Fruit fly (Drosophila melanogaster) whole organism, wandering third instar larva: ENCODE measurements around the gene CG43880.

Experiments
- Abd-B ChIP-seq: fragments of >200 bp; optimal IDR thresholded peaks from 2 replicates; lab custom pipeline; 2017; ENCODE audit warnings: missing biosample characterization, missing genetic modification characterization
- CG32264 ChIP-seq: fragments of 200-800 bp; sonication (Bioruptor generic); optimal IDR thresholded peaks from 2 replicates; lab custom pipeline; 2016; ENCODE audit warnings: missing biosample characterization, missing genetic modification characterization
- CG9705 ChIP-seq: fragments of 200-800 bp; sonication (Bioruptor generic); optimal IDR thresholded peaks from 2 replicates; lab custom pipeline; 2018; ENCODE audit warnings: missing biosample characterization, mild to moderate bottlenecking, missing genetic modification characterization
- CrebA ChIP-seq: fragments of 200-800 bp; sonication (Bioruptor generic); optimal IDR thresholded peaks from 2 replicates; lab custom pipeline; 2016; ENCODE audit warnings: missing biosample characterization, mild to moderate bottlenecking, missing genetic modification characterization, borderline replicate concordance
- Dfd ChIP-seq: fragments of >200 bp; optimal IDR thresholded peaks from 2 replicates; lab custom pipeline; 2017; ENCODE audit warnings: missing biosample characterization, missing genetic modification characterization
- Dif ChIP-seq: fragments of 200-275, 200-300 bp; sonication (Bioruptor generic); optimal IDR thresholded peaks from 2 replicates; lab custom pipeline; 2018; ENCODE audit warnings: missing biosample characterization, missing genetic modification characterization; ENCODE audit not compliant: partially characterized antibody
- GATAd ChIP-seq: sonication (Bioruptor generic); optimal IDR thresholded peaks from 2 replicates; lab custom pipeline; 2016; ENCODE audit warnings: missing biosample characterization, missing genetic modification characterization
- HLH106 ChIP-seq: fragments of 200-800 bp; optimal IDR thresholded peaks from 3 replicates; lab custom pipeline; 2019; ENCODE audit warnings: missing biosample characterization, mild to moderate bottlenecking, missing genetic modification characterization, moderate library complexity
- Hr78 ChIP-seq: fragments of >200 bp; optimal IDR thresholded peaks from 2 replicates; lab custom pipeline; 2017; ENCODE audit warnings: missing biosample characterization, missing genetic modification characterization
- Hr83 ChIP-seq: fragments of 200-300 bp; sonication (Bioruptor generic); optimal IDR thresholded peaks from 2 replicates; lab custom pipeline; 2016; ENCODE audit warnings: missing biosample characterization, mild to moderate bottlenecking, missing genetic modification characterization, moderate library complexity; ENCODE audit not compliant: poor library complexity, severe bottlenecking
- Jra ChIP-seq: sonication (Bioruptor generic); optimal IDR thresholded peaks from 2 replicates; lab custom pipeline; 2016; ENCODE audit warnings: missing biosample characterization, missing genetic modification characterization
- Mio ChIP-seq: sonication (Bioruptor generic); optimal IDR thresholded peaks from 2 replicates; lab custom pipeline; 2016; ENCODE audit warnings: missing biosample characterization, missing genetic modification characterization
- Myc ChIP-seq: fragments of >200 bp; optimal IDR thresholded peaks from 2 replicates; lab custom pipeline; 2017
- N ChIP-seq: fragments of >200 bp; optimal IDR thresholded peaks from 2 replicates; lab custom pipeline; 2018; ENCODE audit warnings: missing biosample characterization, missing external identifiers, missing genetic modification characterization
- OdsH ChIP-seq: fragments of 200-800 bp; sonication (Bioruptor generic); optimal IDR thresholded peaks from 2 replicates; lab custom pipeline; 2016; ENCODE audit warnings: missing biosample characterization, mild to moderate bottlenecking, missing genetic modification characterization
- Rel ChIP-seq, 2 experiments: fragments of 200-800 bp; sonication (Bioruptor generic) in 1 of 2; optimal IDR thresholded peaks; 2 replicates in 1 of 2; 3 replicates in 1 of 2; lab custom pipeline; 2016 to 2019; ENCODE audit warnings: mild to moderate bottlenecking in 2 of 2, missing biosample characterization in 2 of 2, missing genetic modification characterization in 2 of 2, moderate library complexity in 1 of 2
- Sp1 ChIP-seq: fragments of 200-800 bp; sonication (Bioruptor generic); optimal IDR thresholded peaks from 3 replicates; lab custom pipeline; 2019; ENCODE audit warnings: missing biosample characterization, mild to moderate bottlenecking, missing genetic modification characterization, moderate library complexity
- Vsx2 ChIP-seq: fragments of 200-300, 225-300 bp; sonication (Bioruptor generic); optimal IDR thresholded peaks from 2 replicates; lab custom pipeline; 2018; ENCODE audit warnings: missing biosample characterization, missing genetic modification characterization; ENCODE audit not compliant: partially characterized antibody
- br ChIP-seq: fragments of 200-800 bp; sonication (Bioruptor generic); optimal IDR thresholded peaks from 2 replicates; lab custom pipeline; 2016; ENCODE audit warnings: missing biosample characterization, missing genetic modification characterization
- brk ChIP-seq: fragments of 200-800 bp; sonication (Bioruptor generic); optimal IDR thresholded peaks from 2 replicates; lab custom pipeline; 2016; ENCODE audit warnings: missing biosample characterization, mild to moderate bottlenecking, missing genetic modification characterization
- dl ChIP-seq, 2 experiments: fragments of 175-275, 200-275 bp in 1 of 2; fragments of 200-275 bp in 1 of 2; sonication (Bioruptor generic); optimal IDR thresholded peaks; lab custom pipeline; 2018; ENCODE audit warnings: mild to moderate bottlenecking in 2 of 2, missing biosample characterization in 2 of 2, missing genetic modification characterization in 2 of 2, moderate library complexity in 2 of 2; ENCODE audit not compliant: partially characterized antibody in 2 of 2, insufficient read depth in 1 of 2
- dmrt93B ChIP-seq: fragments of 200-800 bp; sonication (Bioruptor generic); optimal IDR thresholded peaks from 2 replicates; lab custom pipeline; 2018; ENCODE audit warnings: missing biosample characterization, mild to moderate bottlenecking, missing genetic modification characterization
- dsf ChIP-seq: sonication (Bioruptor generic); optimal IDR thresholded peaks from 2 replicates; lab custom pipeline; 2016; ENCODE audit warnings: missing biosample characterization, missing genetic modification characterization, borderline replicate concordance
- ey ChIP-seq: fragments of 200-800 bp; sonication (Bioruptor generic); optimal IDR thresholded peaks from 2 replicates; lab custom pipeline; 2016; ENCODE audit warnings: missing biosample characterization, missing genetic modification characterization
- foxo ChIP-seq, 2 experiments: fragments of 200-800 bp; sonication (Bioruptor generic); optimal IDR thresholded peaks; 2 replicates in 1 of 2; 3 replicates in 1 of 2; lab custom pipeline; 2016 to 2017; ENCODE audit warnings: missing biosample characterization in 2 of 2, missing genetic modification characterization in 2 of 2
- fru ChIP-seq: fragments of 200-800 bp; sonication (Bioruptor generic); optimal IDR thresholded peaks from 3 replicates; lab custom pipeline; 2016; ENCODE audit warnings: missing biosample characterization, mild to moderate bottlenecking, missing genetic modification characterization
- h ChIP-seq: fragments of 200-800 bp; sonication (Bioruptor generic); optimal IDR thresholded peaks from 3 replicates; lab custom pipeline; 2016; ENCODE audit warnings: missing biosample characterization, mild to moderate bottlenecking, missing genetic modification characterization
- jim ChIP-seq: fragments of 175-275, 200-325 bp; sonication (Bioruptor generic); optimal IDR thresholded peaks from 2 replicates; lab custom pipeline; 2016; ENCODE audit warnings: missing biosample characterization, mild to moderate bottlenecking, missing genetic modification characterization
- pan ChIP-seq: fragments of >200 bp; optimal IDR thresholded peaks from 2 replicates; lab custom pipeline; 2017
- psq ChIP-seq: fragments of 200-800 bp; sonication (Bioruptor generic); optimal IDR thresholded peaks from 3 replicates; lab custom pipeline; 2017; ENCODE audit warnings: missing biosample characterization, mild to moderate bottlenecking, missing genetic modification characterization, moderate library complexity
- rgr ChIP-seq: fragments of 200-800 bp; sonication (Bioruptor generic); optimal IDR thresholded peaks from 3 replicates; lab custom pipeline; 2016; ENCODE audit warnings: missing biosample characterization, mild to moderate bottlenecking, missing genetic modification characterization
- sage ChIP-seq: fragments of 200-800 bp; sonication (Bioruptor generic); optimal IDR thresholded peaks from 2 replicates; lab custom pipeline; 2016; ENCODE audit warnings: missing biosample characterization, mild to moderate bottlenecking, missing genetic modification characterization
- sv ChIP-seq: fragments of 200-800 bp; sonication (Bioruptor generic); optimal IDR thresholded peaks from 3 replicates; lab custom pipeline; 2016; ENCODE audit warnings: missing biosample characterization, missing genetic modification characterization
- usp ChIP-seq: fragments of >200 bp; optimal IDR thresholded peaks from 2 replicates; lab custom pipeline; 2017; ENCODE audit warnings: missing biosample characterization, missing genetic modification characterization

The CG43880 gene

DNA sequence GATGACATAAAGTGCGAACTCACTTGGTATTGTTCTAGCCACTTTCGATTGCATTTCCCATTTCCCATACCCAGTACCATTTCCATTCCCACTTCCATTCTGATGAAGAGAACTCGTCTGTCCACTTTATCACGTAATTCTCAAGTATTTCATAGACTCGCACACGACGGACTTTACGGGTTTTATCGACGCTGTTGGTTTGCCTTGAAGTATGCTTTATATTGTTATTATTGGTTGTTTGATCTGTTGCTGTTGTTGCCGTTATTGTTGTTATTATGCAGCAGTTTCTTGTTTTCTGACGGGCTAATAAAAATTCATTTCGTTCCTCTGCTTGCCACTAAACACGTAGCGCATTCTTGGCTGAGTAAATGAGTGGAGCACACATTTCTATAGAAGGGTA lies 6.4 kb upstream of the CG43880 start:
- TF ChIP-seq Vsx2 (GFP tag; lab: Kevin White, UChicago), result no peak
- no peak for TF ChIP-seq Mio (GFP tag; lab: Kevin White, UChicago)
- no peak for TF ChIP-seq Sp1 (GFP tag; lab: Kevin White, UChicago)
- TF ChIP-seq sv (GFP tag; lab: Kevin White, UChicago), result no peak
- TF ChIP-seq jim, result no peak
- no peak for TF ChIP-seq brk
- TF ChIP-seq CG9705 (GFP tag; lab: Kevin White, UChicago), result no peak
- TF ChIP-seq fru (GFP tag; lab: Kevin White, UChicago), result no peak
- no peak for TF ChIP-seq Jra (GFP tag; lab: Kevin White, UChicago)
- TF ChIP-seq sage (GFP tag; lab: Kevin White, UChicago), result no peak
- no peak for TF ChIP-seq Hr78 (GFP tag; lab: Kevin White, UChicago)
- TF ChIP-seq Rel (GFP tag; optimal IDR thresholded peaks at IDR 0.05; lab: Kevin White, UChicago), result no peak
- no peak for TF ChIP-seq Rel (tag; optimal IDR thresholded peaks at IDR 0.05; lab: Kevin White, UChicago)
- TF ChIP-seq Dfd (GFP tag; lab: Kevin White, UChicago), result no peak
- TF ChIP-seq ey (GFP tag; lab: Kevin White, UChicago), result no peak
- TF ChIP-seq CrebA (GFP tag; lab: Kevin White, UChicago), result no peak
- TF ChIP-seq GATAd (GFP tag; lab: Kevin White, UChicago), result no peak
- TF ChIP-seq dsf, result no peak

dm6 chr3L:7951841-7952240 lies 5.7 kb upstream of the CG43880 start:
- TF ChIP-seq Sp1 (GFP tag; lab: Kevin White, UChicago), result peak; percentile 26
- peak; percentile 24 for TF ChIP-seq Rel (GFP tag; optimal IDR thresholded peaks at IDR 0.05; lab: Kevin White, UChicago)
- no peak for TF ChIP-seq Rel (tag; optimal IDR thresholded peaks at IDR 0.05; lab: Kevin White, UChicago)
- no peak for TF ChIP-seq Jra (GFP tag; lab: Kevin White, UChicago)
- peak; percentile 69 for TF ChIP-seq CrebA (GFP tag; lab: Kevin White, UChicago)
- peak; percentile 52 for TF ChIP-seq h
- peak; percentile 57 for TF ChIP-seq Vsx2 (GFP tag; lab: Kevin White, UChicago)
- TF ChIP-seq Myc, result no peak

dm6 chr3L:7949778-7950177 lies 3.7 kb upstream of the CG43880 start:
- peak; percentile 81 for TF ChIP-seq Vsx2 (GFP tag; lab: Kevin White, UChicago)
- TF ChIP-seq foxo (GFP tag; optimal IDR thresholded peaks at IDR 0.05; lab: Kevin White, UChicago), result no peak

- TF ChIP-seq Hr83 (GFP tag; lab: Kevin White, UChicago), result no peak
- TF ChIP-seq Sp1 (GFP tag; lab: Kevin White, UChicago), result no peak
- TF ChIP-seq Abd-B (GFP tag; lab: Kevin White, UChicago), result no peak
- peak; percentile 9 for TF ChIP-seq fru (GFP tag; lab: Kevin White, UChicago)
- no peak for TF ChIP-seq usp (GFP tag; lab: Kevin White, UChicago)
- TF ChIP-seq dmrt93B (GFP tag; lab: Kevin White, UChicago), result no peak
- TF ChIP-seq Dif (GFP tag; lab: Kevin White, UChicago), result peak; percentile 54
- peak; percentile 53 for TF ChIP-seq Vsx2 (GFP tag; lab: Kevin White, UChicago)
- TF ChIP-seq ey (GFP tag; lab: Kevin White, UChicago), result no peak
- no peak for TF ChIP-seq sv (GFP tag; lab: Kevin White, UChicago)
- TF ChIP-seq OdsH, result no peak
- peak in 1 of 2 experiments; percentile 59 for TF ChIP-seq dl (GFP tag; optimal IDR thresholded peaks at IDR 0.05; lab: Kevin White, UChicago; ENCODE audit: insufficient read depth in 1 of 2, partially characterized antibody in 2 of 2)
- TF ChIP-seq CG32264 (GFP tag; lab: Kevin White, UChicago), result no peak
- TF ChIP-seq HLH106 (tag; lab: Kevin White, UChicago), result no peak
- TF ChIP-seq psq (GFP tag; lab: Kevin White, UChicago), result no peak
- TF ChIP-seq CrebA (GFP tag; lab: Kevin White, UChicago), result no peak
- peak; percentile 39 for TF ChIP-seq h
- no peak for TF ChIP-seq br (GFP tag; lab: Kevin White, UChicago)
- TF ChIP-seq rgr (GFP tag; lab: Kevin White, UChicago), result no peak
- TF ChIP-seq pan (lab: Kevin White, UChicago), result no peak
- no peak for TF ChIP-seq N (GFP tag; lab: Kevin White, UChicago)
Observed at dm6 chr3L:7947880-7948286, 1.8 kb upstream of the CG43880 start, which contains the start of gene exex. TSS of gene exex (plus strand) at chr3L:7948186.
